Fruit fly (Drosophila melanogaster) whole organism, embryonic: Measurements from ENCODE around the gene Ifrd1.

Experiments
- Bteb2 ChIP-seq: fragments of 200-800 bp; sonication (Bioruptor generic); optimal IDR thresholded peaks from 2 replicates; lab custom pipeline; 2016; ENCODE audit warnings: missing biosample characterization, missing genetic modification characterization
- CG11504 ChIP-seq: fragments of 200-800 bp; sonication (Bioruptor generic); optimal IDR thresholded peaks from 3 replicates; lab custom pipeline; 2019; ENCODE audit warnings: missing biosample characterization, mild to moderate bottlenecking, missing genetic modification characterization, moderate library complexity
- CG14441 ChIP-seq: fragments of 200-800 bp; sonication (Bioruptor generic); IDR thresholded peaks from 2 replicates; pipeline ENCODE4 v1.3.6; 2022; ENCODE audit warnings: missing biosample characterization, missing genetic modification characterization
- CG15514 ChIP-seq: fragments of 200-800 bp; sonication (Bioruptor generic); optimal IDR thresholded peaks from 3 replicates; lab custom pipeline; 2017; ENCODE audit warnings: missing biosample characterization, missing genetic modification characterization, mild to moderate bottlenecking, moderate library complexity, missing genetic modification reagents
- CG32767 ChIP-seq: fragments of 200-800 bp; sonication (Bioruptor generic); IDR thresholded peaks from 2 replicates; pipeline ENCODE4 v1.3.6; 2022; ENCODE audit warnings: missing biosample characterization, missing genetic modification characterization
- CG33557 ChIP-seq: fragments of 200-800 bp; sonication (Bioruptor generic); optimal IDR thresholded peaks from 2 replicates; lab custom pipeline; 2019; ENCODE audit warnings: missing biosample characterization, mild to moderate bottlenecking, missing genetic modification characterization, moderate library complexity
- CG34376 ChIP-seq: fragments of 200-800 bp; sonication (Bioruptor generic); optimal IDR thresholded peaks from 2 replicates; lab custom pipeline; 2018; ENCODE audit warnings: missing biosample characterization, mild to moderate bottlenecking, missing genetic modification characterization
- CG42726 ChIP-seq: fragments of 200-800 bp; sonication (Bioruptor generic); IDR thresholded peaks from 2 replicates; pipeline ENCODE4 v1.3.6; 2022; ENCODE audit warnings: missing biosample characterization, missing genetic modification characterization; ENCODE audit not compliant: partially characterized antibody
- CG5180 ChIP-seq: fragments of 200-800 bp; sonication (Bioruptor generic); optimal IDR thresholded peaks from 3 replicates; lab custom pipeline; 2017; ENCODE audit warnings: missing biosample characterization, missing genetic modification characterization, mild to moderate bottlenecking, moderate library complexity, missing genetic modification reagents
- CG5245 ChIP-seq: fragments of 200-800 bp; sonication (Bioruptor generic); optimal IDR thresholded peaks from 3 replicates; lab custom pipeline; 2016; ENCODE audit warnings: missing biosample characterization, missing genetic modification characterization
- CG7839 ChIP-seq: fragments of 200-800 bp; sonication (Bioruptor generic); optimal IDR thresholded peaks from 3 replicates; lab custom pipeline; 2018; ENCODE audit warnings: missing biosample characterization, mild to moderate bottlenecking, missing genetic modification characterization, moderate library complexity
- CG8290 ChIP-seq, 3 experiments: fragments of 200-800 bp; sonication (Bioruptor generic); optimal IDR thresholded peaks; 2 replicates each; lab custom pipeline; 2016 to 2019; ENCODE audit warnings: missing biosample characterization in 3 of 3, missing genetic modification characterization in 3 of 3, mild to moderate bottlenecking in 2 of 3, moderate library complexity in 1 of 3
- CHES-1-like ChIP-seq: fragments of 200-800 bp; sonication (Bioruptor generic); optimal IDR thresholded peaks from 2 replicates; lab custom pipeline; 2016; ENCODE audit warnings: missing biosample characterization, missing genetic modification characterization
- D19B ChIP-seq: fragments of 200-800 bp; sonication (Bioruptor generic); optimal IDR thresholded peaks from 2 replicates; lab custom pipeline; 2017; ENCODE audit warnings: missing biosample characterization, mild to moderate bottlenecking, missing genetic modification characterization
- Eip74EF ChIP-seq, 2 experiments: fragments of 200-800 bp in 1 of 2; fragments of >200 bp in 1 of 2; sonication (Bioruptor generic) in 1 of 2; optimal IDR thresholded peaks; 2 replicates each; lab custom pipeline; 2017 to 2019; ENCODE audit warnings: missing biosample characterization in 2 of 2, missing genetic modification characterization in 2 of 2, mild to moderate bottlenecking in 1 of 2, moderate library complexity in 1 of 2
- Hr78 ChIP-seq, 2 experiments: fragments of 200-800 bp in 1 of 2; fragments of >200 bp in 1 of 2; sonication (Bioruptor generic) in 1 of 2; optimal IDR thresholded peaks; 2 replicates each; lab custom pipeline; 2017 to 2019; ENCODE audit warnings: missing biosample characterization in 2 of 2, missing genetic modification characterization in 2 of 2, mild to moderate bottlenecking in 1 of 2, moderate library complexity in 1 of 2
- Jarid2 ChIP-seq: fragments of 200-800 bp; sonication (Bioruptor generic); optimal IDR thresholded peaks from 3 replicates; lab custom pipeline; 2017; ENCODE audit warnings: mild to moderate bottlenecking, missing biosample characterization, missing genetic modification reagents, missing genetic modification characterization
- Kr ChIP-seq: fragments of 200-800 bp; sonication (Bioruptor generic); optimal IDR thresholded peaks from 2 replicates; lab custom pipeline; 2017; ENCODE audit warnings: missing biosample characterization, mild to moderate bottlenecking, missing genetic modification characterization
- Med ChIP-seq: fragments of 200-800 bp; sonication (Bioruptor generic); peaks from one replicate; lab custom pipeline; 2016; ENCODE audit warnings: missing biosample characterization, missing genetic modification characterization, mild to moderate bottlenecking, inconsistent platforms, moderate library complexity
- NfI ChIP-seq: fragments of 200-800 bp; sonication (Bioruptor generic); optimal IDR thresholded peaks from 3 replicates; lab custom pipeline; 2018; ENCODE audit warnings: missing biosample characterization, mild to moderate bottlenecking, missing genetic modification characterization, moderate library complexity
- Pdp1 ChIP-seq, 2 experiments: fragments of 200-800 bp; sonication (Bioruptor generic); optimal IDR thresholded peaks; 3 replicates each; lab custom pipeline; 2016; ENCODE audit warnings: missing biosample characterization in 2 of 2, missing genetic modification characterization in 2 of 2, mild to moderate bottlenecking in 1 of 2, moderate library complexity in 1 of 2
- Poxn ChIP-seq: fragments of 200-800 bp; sonication (Bioruptor generic); IDR thresholded peaks from 2 replicates; pipeline ENCODE4 v1.3.6; 2022; ENCODE audit warnings: missing biosample characterization, missing genetic modification characterization
- Sox102F ChIP-seq: fragments of 200-800 bp; sonication (Bioruptor generic); optimal IDR thresholded peaks from 2 replicates; lab custom pipeline; 2018; ENCODE audit warnings: missing biosample characterization, mild to moderate bottlenecking, missing genetic modification characterization, moderate library complexity
- TFAM ChIP-seq: fragments of 200-800 bp; sonication (Bioruptor generic); optimal IDR thresholded peaks from 2 replicates; lab custom pipeline; 2017; ENCODE audit warnings: missing biosample characterization, missing genetic modification characterization, inconsistent platforms
- Trl ChIP-seq, 3 experiments: fragments of >200 bp in 2 of 3; fragments of 200-800 bp in 1 of 3; sonication (Bioruptor generic) in 1 of 3; optimal IDR thresholded peaks; 2 replicates in 1 of 3; 3 replicates in 2 of 3; lab custom pipeline; 2016 to 2017; ENCODE audit warnings: missing biosample characterization in 1 of 3, missing genetic modification characterization in 1 of 3
- YL-1 ChIP-seq: fragments of 200-800 bp; sonication (Bioruptor generic); optimal IDR thresholded peaks from 3 replicates; lab custom pipeline; 2017; ENCODE audit warnings: missing biosample characterization, mild to moderate bottlenecking, missing genetic modification characterization
- amos ChIP-seq: fragments of 200-800 bp; sonication (Bioruptor generic); IDR thresholded peaks from 2 replicates; pipeline ENCODE4 v1.3.6; 2022; ENCODE audit warnings: missing biosample characterization, missing genetic modification characterization; ENCODE audit not compliant: partially characterized antibody
- bowl ChIP-seq: fragments of 200-800 bp; sonication (Bioruptor generic); IDR thresholded peaks from 2 replicates; pipeline ENCODE4 v1.3.6; 2022; ENCODE audit warnings: missing biosample characterization, missing genetic modification characterization
- btn ChIP-seq: fragments of 200-800 bp; sonication (Bioruptor generic); optimal IDR thresholded peaks from 2 replicates; lab custom pipeline; 2016; ENCODE audit warnings: missing biosample characterization, missing genetic modification characterization
- chinmo ChIP-seq: fragments of 200-800 bp; sonication (Bioruptor generic); IDR thresholded peaks from 4 replicates; pipeline ENCODE4 v1.3.6; 2022; ENCODE audit warnings: missing biosample characterization, missing genetic modification characterization; ENCODE audit not compliant: partially characterized antibody
- dan ChIP-seq: fragments of 200-800 bp; sonication (Bioruptor generic); IDR thresholded peaks from 2 replicates; pipeline ENCODE4 v1.3.6; 2022; ENCODE audit warnings: missing biosample characterization, missing genetic modification characterization
- ftz-f1 ChIP-seq: fragments of 200-800 bp; sonication (Bioruptor generic); optimal IDR thresholded peaks from 2 replicates; lab custom pipeline; 2016; ENCODE audit warnings: missing biosample characterization, missing genetic modification characterization
- jumu ChIP-seq: fragments of 200-800 bp; sonication (Bioruptor generic); optimal IDR thresholded peaks from 3 replicates; lab custom pipeline; 2016; ENCODE audit warnings: missing biosample characterization, missing genetic modification characterization
- lab ChIP-seq: fragments of 200-800 bp; sonication (Bioruptor generic); optimal IDR thresholded peaks from 3 replicates; lab custom pipeline; 2017; ENCODE audit warnings: missing biosample characterization, missing genetic modification characterization, mild to moderate bottlenecking, moderate library complexity, missing genetic modification reagents
- lilli ChIP-seq: fragments of 200-800 bp; sonication (Bioruptor generic); optimal IDR thresholded peaks from 3 replicates; lab custom pipeline; 2016; ENCODE audit warnings: missing biosample characterization, missing genetic modification characterization
- oc ChIP-seq: fragments of 200-800 bp; sonication (Bioruptor generic); optimal IDR thresholded peaks from 2 replicates; lab custom pipeline; 2018; ENCODE audit warnings: missing biosample characterization, mild to moderate bottlenecking, missing genetic modification characterization, moderate library complexity
- pzg ChIP-seq: fragments of 200-800 bp; sonication (Bioruptor generic); optimal IDR thresholded peaks from 3 replicates; lab custom pipeline; 2018; ENCODE audit warnings: missing biosample characterization, mild to moderate bottlenecking, missing genetic modification characterization, moderate library complexity
- sc ChIP-seq, 3 experiments: fragments of >200 bp in 2 of 3; fragments of 200-800 bp in 1 of 3; sonication (Bioruptor generic) in 1 of 3; optimal IDR thresholded peaks; 2 replicates in 2 of 3; 3 replicates in 1 of 3; lab custom pipeline; 2017; ENCODE audit warnings: mild to moderate bottlenecking in 1 of 3, missing biosample characterization in 1 of 3, missing genetic modification characterization in 1 of 3, missing genetic modification reagents in 1 of 3
- sna ChIP-seq: fragments of 200-800 bp; sonication (Bioruptor generic); IDR thresholded peaks from 2 replicates; pipeline ENCODE4 v1.3.6; 2022; ENCODE audit warnings: missing biosample characterization, missing genetic modification characterization; ENCODE audit not compliant: partially characterized antibody
- so ChIP-seq: fragments of 200-800 bp; sonication (Bioruptor generic); IDR thresholded peaks from 3 replicates; pipeline ENCODE4 v1.3.6; 2022; ENCODE audit warnings: missing biosample characterization, missing genetic modification characterization
- tna ChIP-seq: fragments of 200-800 bp; sonication (Bioruptor generic); IDR thresholded peaks from 2 replicates; pipeline ENCODE4 v1.3.6; 2022; ENCODE audit warnings: missing biosample characterization, missing genetic modification characterization; ENCODE audit not compliant: partially characterized antibody
- yki ChIP-seq: fragments of >200 bp; optimal IDR thresholded peaks from 3 replicates; lab custom pipeline; 2018
- z ChIP-seq: fragments of 200-800 bp; sonication (Bioruptor generic); IDR thresholded peaks from 3 replicates; pipeline ENCODE4 v1.3.6; 2022; ENCODE audit warnings: missing biosample characterization, missing genetic modification characterization

The Ifrd1 gene

dm6 chr2L:2855773-2856615 is 18.3 kb downstream of the Ifrd1 start, which contains the start of the genes CG3104 and RpS21 (continued):
- no peak for TF ChIP-seq sc (optimal IDR thresholded peaks at IDR 0.05; lab: Kevin White, UChicago)
- peak; percentile 73 for TF ChIP-seq sc (GFP tag; optimal IDR thresholded peaks at IDR 0.05; lab: Kevin White, UChicago)
- TF ChIP-seq pzg (GFP tag; lab: Kevin White, UChicago): peak; percentile 90
- peak; percentile 80 for TF ChIP-seq CHES-1-like (GFP tag; lab: Kevin White, UChicago)
- peak; percentile 79 for TF ChIP-seq CG11504 (tag; lab: Kevin White, UChicago)
- TF ChIP-seq lab (GFP tag; lab: Kevin White, UChicago): peak; percentile 95
- TF ChIP-seq btn: peak; percentile 28
- TF ChIP-seq tna: no peak
- TF ChIP-seq Bteb2 (GFP tag; lab: Kevin White, UChicago): peak; percentile 75
- TF ChIP-seq yki (lab: Kevin White, UChicago): no peak
- TF ChIP-seq CG32767: peak; percentile 63; the same call in 1 of the 2 replicates
- peak; percentile 88 for TF ChIP-seq CG5245 (GFP tag; lab: Kevin White, UChicago)
- peak; percentile 99 for TF ChIP-seq YL-1 (GFP tag; lab: Kevin White, UChicago)
- peak; percentile 28 for TF ChIP-seq TFAM (GFP tag; lab: Kevin White, UChicago)
- TF ChIP-seq oc (tag; lab: Kevin White, UChicago): peak; percentile 15
- TF ChIP-seq lilli (GFP tag; lab: Kevin White, UChicago): peak; percentile 86
- TF ChIP-seq CG14441: peak; percentile 88
- peak; percentile 93 for TF ChIP-seq CG34376 (GFP tag; lab: Kevin White, UChicago)
- peak; percentile 86 for TF ChIP-seq CG8290 (GFP tag; optimal IDR thresholded peaks at IDR 0.05; lab: Kevin White, UChicago)
- TF ChIP-seq CG8290 (tag; optimal IDR thresholded peaks at IDR 0.05; lab: Kevin White, UChicago): peak; percentile 85 to 92
- TF ChIP-seq CG7839 (tag; lab: Kevin White, UChicago): peak; percentile 75
- TF ChIP-seq Kr (GFP tag; lab: Kevin White, UChicago): peak; percentile 39

DNA sequence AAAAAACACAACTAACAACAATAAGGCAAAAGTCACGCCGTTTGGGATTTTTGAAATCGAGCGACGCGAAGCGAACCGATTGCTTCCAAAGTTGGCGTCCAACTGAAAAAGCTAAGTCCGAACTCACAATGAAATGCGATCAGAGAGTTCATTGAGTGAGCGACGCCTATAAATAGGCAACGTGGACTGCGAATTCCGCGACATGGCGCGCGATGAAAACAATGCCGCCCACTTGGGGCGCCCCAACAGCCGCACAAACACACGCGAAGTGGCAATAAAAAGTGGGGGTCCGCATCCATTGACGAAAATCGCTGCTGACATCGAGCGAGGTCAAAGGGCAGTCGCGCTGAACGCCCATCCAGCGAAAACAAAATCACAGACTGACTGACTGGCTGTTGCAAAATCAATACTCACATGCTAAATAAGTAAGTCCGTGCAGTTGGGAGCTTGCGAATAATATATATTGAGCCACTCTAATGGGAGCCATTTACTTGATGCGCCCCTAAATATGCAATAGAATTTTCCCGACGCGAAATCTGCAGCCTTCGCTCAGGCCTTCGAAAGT is 19.0 kb downstream of the Ifrd1 start:
- peak; percentile 17 for TF ChIP-seq Sox102F (GFP tag; lab: Kevin White, UChicago)
- no peak for TF ChIP-seq CG33557
- peak in 1 of 2 experiments; percentile 74 for TF ChIP-seq Pdp1 (GFP tag; optimal IDR thresholded peaks at IDR 0.05; lab: Kevin White, UChicago)
- peak; percentile 81 for TF ChIP-seq CG15514 (GFP tag; lab: Kevin White, UChicago)
- peak in 1 of 2 experiments; percentile 99 for TF ChIP-seq Hr78 (GFP tag; optimal IDR thresholded peaks at IDR 0.05; lab: Kevin White, UChicago)
- peak; percentile 71 for TF ChIP-seq ftz-f1 (GFP tag; lab: Kevin White, UChicago)
- TF ChIP-seq bowl (GFP tag; lab: Robert Waterston, UW): peak; percentile 27; the same call in 1 of the 2 replicates
- TF ChIP-seq Eip74EF (GFP tag; optimal IDR thresholded peaks at IDR 0.05; lab: Kevin White, UChicago): no peak
- TF ChIP-seq Med: peak; percentile 16
- no peak for TF ChIP-seq jumu
- no peak for TF ChIP-seq CG8290 (GFP tag; optimal IDR thresholded peaks at IDR 0.05; lab: Kevin White, UChicago)
- peak in 1 of 2 experiments; percentile 55 for TF ChIP-seq CG8290 (tag; optimal IDR thresholded peaks at IDR 0.05; lab: Kevin White, UChicago)
- TF ChIP-seq amos (GFP tag; lab: Robert Waterston, UW): peak; percentile 2
- 0 out of 3 replicates have a peak, but pooled peaks have one; percentile 39 for TF ChIP-seq z (GFP tag; lab: Robert Waterston, UW)
- TF ChIP-seq Poxn (GFP tag; lab: Robert Waterston, UW): no peak
- TF ChIP-seq CG5180: peak; percentile 50
- no peak for TF ChIP-seq dan
- TF ChIP-seq so (GFP tag; lab: Robert Waterston, UW): 0 out of 3 replicates have a peak, but pooled peaks have one; percentile 48
- peak; percentile 2 for TF ChIP-seq NfI (GFP tag; lab: Kevin White, UChicago)
- 0 out of 2 replicates have a peak, but pooled peaks have one; percentile 17 for TF ChIP-seq sna (GFP tag; lab: Robert Waterston, UW)
- TF ChIP-seq CG42726 (GFP tag; lab: Robert Waterston, UW): 0 out of 2 replicates have a peak, but pooled peaks have one; percentile 10
- peak; percentile 59 for TF ChIP-seq Jarid2 (GFP tag; lab: Kevin White, UChicago)
- TF ChIP-seq Trl (optimal IDR thresholded peaks at IDR 0.05; lab: Kevin White, UChicago): peak in 1 of 2 experiments; percentile 14
- no peak for TF ChIP-seq Trl (GFP tag; optimal IDR thresholded peaks at IDR 0.05; lab: Kevin White, UChicago)
- TF ChIP-seq chinmo: peak; percentile 77; the same call in 2 of the 4 replicates
- TF ChIP-seq D19B (GFP tag; lab: Kevin White, UChicago): peak; percentile 5
